Worm (Caenorhabditis elegans) whole organism, early embryonic: Measurements from ENCODE around the gene nspg-12.

Experiments used
- aly-1 ChIP-seq: sonication (generic microtip); optimal IDR thresholded peaks from 2 replicates; lab custom pipeline; 2016; ENCODE audit warnings: missing genetic modification characterization, missing compliant biosample characterization
- ama-1 ChIP-seq: fragments of 150-350 bp; optimal IDR thresholded peaks from 2 replicates; lab custom pipeline; 2014
- ceh-13 ChIP-seq: fragments of 200-800 bp; sonication (Bioruptor generic); optimal IDR thresholded peaks from 2 replicates; lab custom pipeline; 2018; ENCODE audit warnings: mild to moderate bottlenecking, missing genetic modification characterization, missing compliant biosample characterization
- ceh-36 ChIP-seq: sonication (generic microtip); optimal IDR thresholded peaks from 2 replicates; lab custom pipeline; 2016; ENCODE audit warnings: missing genetic modification characterization, inconsistent platforms, missing compliant biosample characterization
- ets-7 ChIP-seq: sonication (generic microtip); optimal IDR thresholded peaks from 2 replicates; lab custom pipeline; 2016; ENCODE audit warnings: missing genotype, missing genetic modification characterization, missing compliant biosample characterization
- hmbx-1 ChIP-seq: sonication (generic microtip); optimal IDR thresholded peaks from 2 replicates; lab custom pipeline; 2016; ENCODE audit warnings: mild to moderate bottlenecking, missing genetic modification characterization, missing compliant biosample characterization
- hmg-4 ChIP-seq: fragments of 200-800 bp; sonication (Bioruptor generic); optimal IDR thresholded peaks from 2 replicates; lab custom pipeline; 2018; ENCODE audit warnings: mild to moderate bottlenecking, missing genetic modification characterization, missing compliant biosample characterization
- hnd-1 ChIP-seq: sonication (generic microtip); optimal IDR thresholded peaks from 2 replicates; lab custom pipeline; 2016; ENCODE audit warnings: missing genetic modification characterization, missing compliant biosample characterization
- scrt-1 ChIP-seq: fragments of 200-800 bp; sonication (Bioruptor generic); IDR thresholded peaks from 2 replicates; pipeline ENCODE4 v1.3.6; 2022; ENCODE audit warnings: missing genetic modification characterization, missing compliant biosample characterization
- sea-1 ChIP-seq: fragments of 200-800 bp; sonication (Bioruptor generic); conservative IDR thresholded peaks from 2 replicates; pipeline ENCODE4 v1.3.6; 2022; ENCODE audit warnings: missing genetic modification characterization, missing compliant biosample characterization
- tbx-37 ChIP-seq: fragments of 200-800 bp; sonication (Bioruptor generic); conservative IDR thresholded peaks from 2 replicates; pipeline ENCODE4 v1.3.6; 2022; ENCODE audit warnings: missing genetic modification reagents, missing genetic modification characterization, missing compliant biosample characterization
- tra-4 ChIP-seq: sonication (generic microtip); optimal IDR thresholded peaks from 2 replicates; lab custom pipeline; 2017; ENCODE audit warnings: missing genetic modification characterization, missing compliant biosample characterization

DNA sequence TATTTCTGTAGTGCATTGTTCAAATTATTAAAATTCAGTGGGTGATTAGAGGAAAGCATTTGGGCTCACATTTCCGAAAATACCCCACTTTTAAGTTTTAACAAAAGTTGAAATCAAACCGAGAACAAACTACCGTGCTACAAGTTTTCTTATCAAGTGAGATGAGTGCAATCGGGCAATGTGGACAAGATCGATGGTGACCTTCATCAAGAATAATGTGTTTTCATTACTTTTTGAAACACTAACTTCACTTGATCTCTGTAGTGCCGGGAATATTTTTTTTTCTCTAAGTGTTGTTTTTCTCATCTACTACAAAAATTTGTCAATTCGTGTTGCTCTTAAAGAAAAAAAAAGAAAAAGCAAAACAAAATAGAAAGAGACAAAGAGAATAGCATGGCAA is 48.3 kb upstream of the nspg-12 start:
- TF ChIP-seq tra-4 (tag; lab: Kevin White, UChicago): no peak
- no peak for TF ChIP-seq ama-1
- no peak for TF ChIP-seq hmbx-1 (tag; lab: Kevin White, UChicago)
- no peak for TF ChIP-seq aly-1 (tag; lab: Kevin White, UChicago)
- TF ChIP-seq ceh-13: no peak
- no peak for TF ChIP-seq sea-1 (GFP tag; lab: Robert Waterston, UW)
- no peak for TF ChIP-seq hmg-4
- no peak for TF ChIP-seq scrt-1 (GFP tag; lab: Robert Waterston, UW)
- TF ChIP-seq hnd-1 (tag; lab: Kevin White, UChicago): no peak
- TF ChIP-seq ets-7 (tag; lab: Kevin White, UChicago): no peak
- TF ChIP-seq ceh-36 (tag; lab: Kevin White, UChicago): no peak
- TF ChIP-seq tbx-37: no peak
